Fruit fly (Drosophila melanogaster) whole organism, prepupa: ENCODE data around the gene rumi.

Experiments
- Blimp-1 ChIP-seq: fragments of 200-800 bp; sonication (Bioruptor generic); optimal IDR thresholded peaks from 3 replicates; lab custom pipeline; 2017; ENCODE audit warnings: missing biosample characterization, missing genetic modification characterization, mild to moderate bottlenecking, moderate library complexity, missing genetic modification reagents
- Hr39 ChIP-seq: fragments of 200-800 bp; sonication (Bioruptor generic); optimal IDR thresholded peaks from 2 replicates; lab custom pipeline; 2016; ENCODE audit warnings: missing biosample characterization, missing genetic modification characterization

DNA sequence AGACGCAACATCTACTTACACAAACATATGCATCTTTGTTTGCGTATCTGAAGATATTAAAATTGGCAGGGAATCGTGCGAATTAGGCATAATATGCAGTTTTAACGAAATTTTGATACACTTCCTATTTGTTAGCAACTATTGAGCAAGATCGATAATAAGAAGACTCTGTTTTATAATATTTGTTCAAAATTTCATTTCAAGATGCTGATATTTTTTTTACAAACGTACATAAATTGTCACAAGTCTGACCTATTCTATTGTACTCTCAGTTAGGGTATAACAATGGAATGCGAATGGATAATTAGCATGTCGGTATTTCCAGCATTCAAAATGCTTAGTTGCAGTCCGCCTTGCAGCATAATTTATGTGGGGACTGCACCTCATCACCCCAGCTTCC is 22.5 kb downstream of the rumi start:
- TF ChIP-seq Blimp-1 (GFP tag; lab: Kevin White, UChicago) (no peak), Hr39 (GFP tag; lab: Kevin White, UChicago) (no peak)
